Worm (Caenorhabditis elegans) whole organism, L4/young adult: Measurements from ENCODE around the gene tpi-1.

Experiments used
- W03F9.2 ChIP-seq: fragments of 150-350 bp; optimal IDR thresholded peaks from 2 replicates; lab custom pipeline; 2014; ENCODE audit warnings: missing biosample characterization, missing genetic modification characterization
- dao-5 ChIP-seq: sonication (generic microtip); optimal IDR thresholded peaks from 2 replicates; lab custom pipeline; 2016; ENCODE audit warnings: missing genotype, missing genetic modification characterization, moderate library complexity, missing compliant biosample characterization
- him-1 ChIP-seq: sonication (generic microtip); optimal IDR thresholded peaks from 2 replicates; lab custom pipeline; 2016; ENCODE audit warnings: missing genotype, missing genetic modification reagents, missing genetic modification characterization, missing compliant biosample characterization

DNA sequence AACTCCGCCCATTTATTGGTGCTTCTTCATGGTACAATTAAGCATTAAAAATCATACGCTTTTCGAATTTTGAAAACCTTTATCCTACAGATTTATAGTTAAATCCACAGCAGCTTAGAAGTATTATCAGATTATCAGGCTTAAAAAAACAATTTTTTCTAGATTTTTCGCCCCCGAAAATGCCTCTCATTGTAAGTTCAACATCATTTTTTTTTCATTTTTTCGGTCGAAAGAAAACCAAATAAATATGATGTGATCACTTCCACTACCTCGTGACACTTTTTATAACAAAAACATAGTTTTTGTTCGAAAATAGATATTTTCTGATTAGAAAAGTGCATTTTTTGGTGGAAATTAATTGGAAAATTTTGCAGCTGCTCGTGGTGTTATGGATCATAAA is 2.2 kb upstream of the tpi-1 start:
- no peak for TF ChIP-seq him-1 (tag; lab: Kevin White, UChicago)
- no peak for TF ChIP-seq W03F9.2 (tag; lab: Kevin White, UChicago)
- TF ChIP-seq dao-5 (tag; lab: Kevin White, UChicago), result no peak
